Fruit fly (Drosophila melanogaster) whole organism, embryonic: ENCODE results near the gene CG10862.
A peak's percentile ranks its signal among the peaks of the same experiment; 100 is the strongest.

Experiments
- Awh ChIP-seq: fragments of 200-800 bp; sonication (Bioruptor generic); IDR thresholded peaks from 2 replicates; pipeline ENCODE4, ENCODE4 v1.3.6; 2022; ENCODE audit warnings: missing biosample characterization, missing genetic modification characterization
- CG10267 ChIP-seq: fragments of 200-800 bp; sonication (Bioruptor generic); optimal IDR thresholded peaks from 2 replicates; lab custom pipeline; 2018; ENCODE audit warnings: missing biosample characterization, mild to moderate bottlenecking, missing genetic modification characterization, moderate library complexity
- CG10366 ChIP-seq: fragments of 200-800 bp; sonication (Bioruptor generic); IDR thresholded peaks from 2 replicates; pipeline ENCODE4 v1.3.6; 2022; ENCODE audit warnings: missing biosample characterization, missing genetic modification characterization
- CG11093 ChIP-seq: fragments of 200-800 bp; sonication (Bioruptor generic); IDR thresholded peaks from 3 replicates; pipeline ENCODE4 v1.3.6; 2022; ENCODE audit warnings: missing biosample characterization, missing genetic modification characterization
- CG11695 ChIP-seq: fragments of 200-800 bp; sonication (Bioruptor generic); IDR thresholded peaks from 3 replicates; pipeline ENCODE4 v1.3.6; 2022; ENCODE audit warnings: missing biosample characterization, missing genetic modification characterization
- CG12236 ChIP-seq: fragments of 200-800 bp; sonication (Bioruptor generic); optimal IDR thresholded peaks from 2 replicates; lab custom pipeline; 2016; ENCODE audit warnings: missing biosample characterization, missing genetic modification characterization
- CG12391 ChIP-seq: fragments of 200-800 bp; sonication (Bioruptor generic); optimal IDR thresholded peaks from 3 replicates; lab custom pipeline; 2018; ENCODE audit warnings: missing biosample characterization, mild to moderate bottlenecking, missing genetic modification characterization, moderate library complexity
- CG13424 ChIP-seq: fragments of 200-800 bp; sonication (Bioruptor generic); optimal IDR thresholded peaks from 2 replicates; lab custom pipeline; 2019; ENCODE audit warnings: missing biosample characterization, mild to moderate bottlenecking, missing genetic modification characterization, moderate library complexity
- CG14014 ChIP-seq: fragments of 200-800 bp; sonication (Bioruptor generic); IDR thresholded peaks from 2 replicates; pipeline ENCODE4 v1.3.6; 2022; ENCODE audit warnings: missing biosample characterization, missing genetic modification characterization
- CG14710 ChIP-seq: fragments of 200-800 bp; sonication (Bioruptor generic); optimal IDR thresholded peaks from 3 replicates; lab custom pipeline; 2019; ENCODE audit warnings: missing biosample characterization, mild to moderate bottlenecking, missing genetic modification characterization, moderate library complexity
- CG1603 ChIP-seq: fragments of 200-800 bp; sonication (Bioruptor generic); optimal IDR thresholded peaks from 2 replicates; lab custom pipeline; 2019; ENCODE audit warnings: missing biosample characterization, mild to moderate bottlenecking, missing genetic modification characterization, moderate library complexity
- CG1647 ChIP-seq: fragments of 200-800 bp; sonication (Bioruptor generic); optimal IDR thresholded peaks from 3 replicates; lab custom pipeline; 2016; ENCODE audit warnings: missing biosample characterization, missing genetic modification characterization
- CG17568 ChIP-seq: fragments of 200-800 bp; sonication (Bioruptor generic); optimal IDR thresholded peaks from 2 replicates; lab custom pipeline; 2018; ENCODE audit warnings: missing biosample characterization, mild to moderate bottlenecking, missing genetic modification characterization, moderate library complexity
- CG17829 ChIP-seq: fragments of 200-800 bp; optimal IDR thresholded peaks from 2 replicates; lab custom pipeline; 2019; ENCODE audit warnings: missing biosample characterization, mild to moderate bottlenecking, missing genetic modification characterization, moderate library complexity
- CG2875 ChIP-seq: fragments of 200-800 bp; sonication (Bioruptor generic); optimal IDR thresholded peaks from 2 replicates; lab custom pipeline; 2017; ENCODE audit warnings: missing biosample characterization, mild to moderate bottlenecking, missing genetic modification characterization, missing genetic modification reagents
- CG30403 ChIP-seq: fragments of 200-800 bp; sonication (Bioruptor generic); optimal IDR thresholded peaks from 3 replicates; lab custom pipeline; 2016; ENCODE audit warnings: missing biosample characterization, missing genetic modification characterization
- CG32772 ChIP-seq: fragments of 200-800 bp; sonication (Bioruptor generic); IDR thresholded peaks from 2 replicates; pipeline ENCODE4 v1.3.6; 2022; ENCODE audit warnings: missing biosample characterization, missing genetic modification characterization
- Dip3 ChIP-seq: fragments of 200-800 bp; sonication (Bioruptor generic); optimal IDR thresholded peaks from 3 replicates; lab custom pipeline; 2016; ENCODE audit warnings: missing biosample characterization, missing genetic modification characterization
- Fer3 ChIP-seq: fragments of 200-800 bp; sonication (Bioruptor generic); optimal IDR thresholded peaks from 2 replicates; lab custom pipeline; 2018; ENCODE audit warnings: missing biosample characterization, mild to moderate bottlenecking, missing genetic modification characterization, moderate library complexity
- HLH3B ChIP-seq: fragments of 200-800 bp; sonication (Bioruptor generic); IDR thresholded peaks from 2 replicates; pipeline ENCODE4 v1.3.6; 2022; ENCODE audit warnings: missing biosample characterization, missing genetic modification characterization
- Hr3 ChIP-seq: fragments of 200-800 bp; sonication (Bioruptor generic); optimal IDR thresholded peaks from 3 replicates; lab custom pipeline; 2016; ENCODE audit warnings: missing biosample characterization, missing genetic modification characterization
- Hr51 ChIP-seq, 2 experiments: fragments of 200-800 bp; sonication (Bioruptor generic); optimal IDR thresholded peaks; 2 replicates in 1 of 2; 3 replicates in 1 of 2; lab custom pipeline; 2016 to 2018; ENCODE audit warnings: missing biosample characterization in 2 of 2, missing genetic modification characterization in 2 of 2, mild to moderate bottlenecking in 1 of 2, moderate library complexity in 1 of 2
- Lhr ChIP-seq: fragments of 200-800 bp; sonication (Bioruptor generic); optimal IDR thresholded peaks from 3 replicates; lab custom pipeline; 2017; ENCODE audit warnings: mild to moderate bottlenecking, missing biosample characterization, missing genetic modification reagents, missing genetic modification characterization
- Med ChIP-seq: fragments of 200-800 bp; sonication (Bioruptor generic); peaks from one replicate; lab custom pipeline; 2016; ENCODE audit warnings: missing biosample characterization, missing genetic modification characterization, mild to moderate bottlenecking, inconsistent platforms, moderate library complexity
- NfI ChIP-seq: fragments of 200-800 bp; sonication (Bioruptor generic); optimal IDR thresholded peaks from 3 replicates; lab custom pipeline; 2018; ENCODE audit warnings: missing biosample characterization, mild to moderate bottlenecking, missing genetic modification characterization, moderate library complexity
- PHDP ChIP-seq: fragments of 200-800 bp; sonication (Bioruptor generic); optimal IDR thresholded peaks from 3 replicates; lab custom pipeline; 2018; ENCODE audit warnings: missing biosample characterization, mild to moderate bottlenecking, missing genetic modification characterization, moderate library complexity
- Six4 ChIP-seq: fragments of 200-800 bp; sonication (Bioruptor generic); optimal IDR thresholded peaks from 2 replicates; lab custom pipeline; 2016; ENCODE audit warnings: missing biosample characterization, missing genetic modification characterization
- Ssrp ChIP-seq: fragments of 200-800 bp; sonication (Bioruptor generic); optimal IDR thresholded peaks from 2 replicates; lab custom pipeline; 2018; ENCODE audit warnings: missing biosample characterization, mild to moderate bottlenecking, missing genetic modification characterization, moderate library complexity
- ab ChIP-seq: fragments of 200-800 bp; sonication (Bioruptor generic); optimal IDR thresholded peaks from 2 replicates; lab custom pipeline; 2016; ENCODE audit warnings: missing biosample characterization, missing genetic modification characterization
- az2 ChIP-seq: fragments of 200-800 bp; sonication (Bioruptor generic); optimal IDR thresholded peaks from 3 replicates; lab custom pipeline; 2016; ENCODE audit warnings: missing biosample characterization, missing genetic modification characterization
- bigmax ChIP-seq: fragments of 200-800 bp; sonication (Bioruptor generic); optimal IDR thresholded peaks from 2 replicates; lab custom pipeline; 2018; ENCODE audit warnings: missing biosample characterization, mild to moderate bottlenecking, missing genetic modification characterization
- cad ChIP-seq: fragments of >200 bp; optimal IDR thresholded peaks from 2 replicates; lab custom pipeline; 2017; ENCODE audit warnings: missing biosample characterization, missing genetic modification characterization
- ci ChIP-seq: fragments of 200-800 bp; sonication (Bioruptor generic); IDR thresholded peaks from 3 replicates; pipeline ENCODE4 v1.3.6; 2022; ENCODE audit warnings: missing biosample characterization, missing genetic modification characterization
- dmrt11E ChIP-seq: fragments of 200-800 bp; sonication (Bioruptor generic); optimal IDR thresholded peaks from 3 replicates; lab custom pipeline; 2018; ENCODE audit warnings: missing biosample characterization, mild to moderate bottlenecking, missing genetic modification characterization, moderate library complexity
- emc ChIP-seq: fragments of 200-800 bp; sonication (Bioruptor generic); optimal IDR thresholded peaks from 2 replicates; lab custom pipeline; 2016; ENCODE audit warnings: missing biosample characterization, missing genetic modification characterization
- esg ChIP-seq: fragments of 200-800 bp; sonication (Bioruptor generic); conservative IDR thresholded peaks from 2 replicates; pipeline ENCODE4 v1.3.6; 2022; ENCODE audit warnings: missing biosample characterization, missing genetic modification characterization
- gem ChIP-seq: fragments of 200-800 bp; sonication (Bioruptor generic); optimal IDR thresholded peaks from 2 replicates; lab custom pipeline; 2019; ENCODE audit warnings: missing biosample characterization, mild to moderate bottlenecking, missing genetic modification characterization, moderate library complexity
- gsb-n ChIP-seq: fragments of 200-800 bp; sonication (Bioruptor generic); optimal IDR thresholded peaks from 3 replicates; lab custom pipeline; 2018; ENCODE audit warnings: missing biosample characterization, mild to moderate bottlenecking, missing genetic modification characterization
- hbn ChIP-seq: fragments of 200-800 bp; sonication (Bioruptor generic); IDR thresholded peaks from 2 replicates; pipeline ENCODE4 v1.3.6; 2022; ENCODE audit warnings: missing biosample characterization, missing genetic modification characterization; ENCODE audit not compliant: partially characterized antibody
- lmd ChIP-seq: fragments of 200-800 bp; sonication (Bioruptor generic); IDR thresholded peaks from 2 replicates; pipeline ENCODE4 v1.3.6; 2022; ENCODE audit warnings: missing biosample characterization, missing genetic modification characterization
- lov ChIP-seq, 2 experiments: fragments of 200-800 bp in 1 of 2; fragments of >200 bp in 1 of 2; sonication (Bioruptor generic) in 1 of 2; IDR thresholded peaks in 1 of 2; optimal IDR thresholded peaks in 1 of 2; 2 replicates in 1 of 2; 3 replicates in 1 of 2; pipeline versions ENCODE4 v1.3.6 to Lab custom; 2017 to 2022; ENCODE audit warnings: missing biosample characterization in 1 of 2, missing genetic modification characterization in 1 of 2
- peb ChIP-seq: fragments of 200-800 bp; sonication (Bioruptor generic); IDR thresholded peaks from 2 replicates; pipeline ENCODE4 v1.3.6; 2022; ENCODE audit warnings: missing biosample characterization, missing genetic modification characterization
- row ChIP-seq: fragments of 200-800 bp; sonication (Bioruptor generic); IDR thresholded peaks from 3 replicates; pipeline ENCODE4 v1.3.6; 2022; ENCODE audit warnings: missing biosample characterization, missing genetic modification characterization
- stwl ChIP-seq: fragments of 200-800 bp; sonication (Bioruptor generic); optimal IDR thresholded peaks from 3 replicates; lab custom pipeline; 2018; ENCODE audit warnings: missing biosample characterization, mild to moderate bottlenecking, missing genetic modification characterization, moderate library complexity
- trh ChIP-seq: fragments of 200-800 bp; sonication (Bioruptor generic); optimal IDR thresholded peaks from 2 replicates; lab custom pipeline; 2016; ENCODE audit warnings: missing biosample characterization, missing genetic modification characterization
- unc-4 ChIP-seq: fragments of 200-800 bp; sonication (Bioruptor generic); IDR thresholded peaks from 2 replicates; pipeline ENCODE4 v1.3.6; 2022; ENCODE audit warnings: missing biosample characterization, missing genetic modification characterization; ENCODE audit not compliant: partially characterized antibody
- zfh2 ChIP-seq: fragments of 200-800 bp; sonication (Bioruptor generic); optimal IDR thresholded peaks from 2 replicates; lab custom pipeline; 2016; ENCODE audit warnings: missing biosample characterization, missing genetic modification characterization

Gene CG10862

DNA sequence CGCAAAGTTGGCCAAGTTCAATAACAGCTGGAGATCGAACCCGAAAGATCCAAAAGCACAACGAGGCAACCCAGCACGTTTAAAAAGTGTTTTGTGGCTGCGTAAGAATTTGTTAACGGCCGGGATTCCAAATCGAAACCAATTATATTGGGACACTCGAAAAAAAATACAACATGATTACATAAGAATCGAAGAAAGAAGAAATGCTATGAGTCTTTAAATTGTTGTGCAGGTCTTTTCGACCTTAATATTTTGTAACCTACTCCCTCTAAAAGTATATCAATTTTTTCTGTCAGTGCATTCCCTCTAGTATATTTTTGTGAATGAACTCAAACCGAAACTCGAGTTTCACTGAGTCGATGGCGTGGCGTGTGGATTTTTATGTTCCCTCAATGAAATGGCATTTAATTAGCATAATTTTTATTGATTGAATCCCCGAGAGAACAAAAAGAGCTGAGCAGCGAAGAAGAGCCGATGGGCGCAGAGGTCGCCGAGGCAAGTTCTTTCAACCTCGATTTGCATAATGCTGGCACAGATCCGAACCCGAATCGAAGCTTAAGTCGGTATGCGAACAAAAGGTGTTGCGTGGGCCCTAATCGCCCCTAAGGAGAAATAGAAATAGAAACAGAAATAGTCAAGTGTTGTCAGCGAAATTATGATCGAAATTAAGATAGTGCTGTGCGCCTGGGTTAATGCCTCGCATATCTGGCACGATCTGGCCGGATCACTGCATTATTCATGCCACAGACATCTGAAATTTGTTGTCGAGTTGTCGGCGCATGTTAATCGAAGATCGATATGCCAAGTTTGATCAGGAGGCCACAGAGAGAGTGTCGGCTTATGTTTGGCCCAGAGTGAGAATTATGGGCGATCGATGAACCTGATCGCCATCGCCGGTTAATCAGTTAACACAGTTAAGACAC, 11.0 kb upstream of the CG10862 start (continued):
- TF ChIP-seq NfI (GFP tag; lab: Kevin White, UChicago) (peak; percentile 59), emc (GFP tag; lab: Kevin White, UChicago) (no peak), row (GFP tag; lab: Robert Waterston, UW) (peak; percentile 57; the same call in 2 of the 3 replicates), CG13424 (tag; lab: Kevin White, UChicago) (peak; percentile 61), gsb-n (tag; lab: Kevin White, UChicago) (peak; percentile 50), HLH3B (peak; percentile 28; the same call in 1 of the 2 replicates), CG12391 (peak; percentile 67), CG2875 (GFP tag; lab: Kevin White, UChicago) (peak; percentile 31), Dip3 (GFP tag; lab: Kevin White, UChicago) (peak; percentile 64), dmrt11E (peak; percentile 70), CG10267 (peak; percentile 1), Lhr (GFP tag; lab: Kevin White, UChicago) (peak; percentile 23), az2 (GFP tag; lab: Kevin White, UChicago) (peak; percentile 69), CG17829 (tag; lab: Kevin White, UChicago) (peak; percentile 36), trh (peak; percentile 24), CG1647 (no peak), CG32772 (0 out of 2 replicates have a peak, but pooled peaks have one; percentile 9), peb (GFP tag; lab: Robert Waterston, UW) (0 out of 2 replicates have a peak, but pooled peaks have one; percentile 40), lov (optimal IDR thresholded peaks at IDR 0.05; lab: Kevin White, UChicago) (no peak), lov (GFP tag; IDR thresholded peaks at IDR 0.05; lab: Robert Waterston, UW) (0 out of 3 replicates have a peak, but pooled peaks have one; percentile 57), esg (GFP tag; lab: Robert Waterston, UW) (peak; percentile 38; the same call in 1 of the 2 replicates), CG14014 (0 out of 2 replicates have a peak, but pooled peaks have one; percentile 28), stwl (tag; lab: Kevin White, UChicago) (no peak), Hr51 (GFP tag; optimal IDR thresholded peaks at IDR 0.05; lab: Kevin White, UChicago) (peak; percentile 16 to 18), unc-4 (GFP tag; lab: Robert Waterston, UW) (no peak), hbn (no peak), Six4 (GFP tag; lab: Kevin White, UChicago) (no peak), bigmax (no peak), ci (peak; percentile 76; the same call in 2 of the 3 replicates), CG1603 (peak; percentile 62), Awh (GFP tag; lab: Robert Waterston, UW) (no peak), CG11695 (GFP tag; lab: Robert Waterston, UW) (no peak), CG17568 (peak; percentile 49), gem (tag; lab: Kevin White, UChicago) (peak; percentile 78), lmd (GFP tag; lab: Robert Waterston, UW) (peak; percentile 59), Ssrp (tag; lab: Kevin White, UChicago) (peak; percentile 60), PHDP (tag; lab: Kevin White, UChicago) (peak; percentile 61), Fer3 (tag; lab: Kevin White, UChicago) (no peak), cad (GFP tag; lab: Kevin White, UChicago) (no peak), CG30403 (GFP tag; lab: Kevin White, UChicago) (peak; percentile 55), zfh2 (GFP tag; lab: Kevin White, UChicago) (peak; percentile 47), CG14710 (tag; lab: Kevin White, UChicago) (no peak), ab (GFP tag; lab: Kevin White, UChicago) (peak; percentile 35), Hr3 (GFP tag; lab: Kevin White, UChicago) (peak; percentile 40), CG11093 (GFP tag; lab: Robert Waterston, UW) (no peak), CG10366 (GFP tag; lab: Robert Waterston, UW) (peak; percentile 49; the same call in 1 of the 2 replicates), CG12236 (GFP tag; lab: Kevin White, UChicago) (peak; percentile 53), Med (GFP tag; lab: Kevin White, UChicago) (peak; percentile 95)
